Worm (Caenorhabditis elegans) whole organism, L4 larva: Measurements from ENCODE around the gene F43E12.1.

ENCODE experiments used
- D1046.2 ChIP-seq: fragments of 200-800 bp; sonication (Bioruptor generic); IDR thresholded peaks from 2 replicates; pipeline ENCODE4 v1.3.6; 2022; ENCODE audit warnings: missing genetic modification characterization, missing compliant biosample characterization
- F10B5.3 ChIP-seq: sonication (generic microtip); optimal IDR thresholded peaks from 2 replicates; lab custom pipeline; 2016; ENCODE audit warnings: mild to moderate bottlenecking, missing genetic modification characterization, missing compliant biosample characterization
- F26F4.8 ChIP-seq: fragments of 200-800 bp; sonication (Bioruptor generic); conservative IDR thresholded peaks from 2 replicates; pipeline ENCODE4 v1.3.6; 2022; ENCODE audit warnings: missing genetic modification characterization, missing compliant biosample characterization
- F37D6.2 ChIP-seq: sonication (generic microtip); optimal IDR thresholded peaks from 2 replicates; lab custom pipeline; 2016; ENCODE audit warnings: mild to moderate bottlenecking, missing genetic modification characterization, missing compliant biosample characterization
- Y5F2A.4 ChIP-seq: fragments of 200-800 bp; sonication (Bioruptor generic); optimal IDR thresholded peaks from 2 replicates; lab custom pipeline; 2018; ENCODE audit warnings: mild to moderate bottlenecking, missing genetic modification characterization, missing compliant biosample characterization
- Y75B8A.6 ChIP-seq: fragments of 200-800 bp; sonication (Bioruptor generic); IDR thresholded peaks from 2 replicates; pipeline ENCODE4 v1.3.6; 2022; ENCODE audit warnings: missing genetic modification reagents, missing genetic modification characterization, missing compliant biosample characterization
- aha-1 ChIP-seq: fragments of 150-350 bp; peaks from one replicate; lab custom pipeline; 2014; ENCODE audit warnings: missing biosample characterization, missing genetic modification characterization
- aly-2 ChIP-seq: sonication (generic microtip); optimal IDR thresholded peaks from 2 replicates; lab custom pipeline; 2018; ENCODE audit warnings: missing biosample characterization, missing genetic modification characterization
- arid-1 ChIP-seq: fragments of 200-800 bp; sonication (Bioruptor generic); conservative IDR thresholded peaks from 2 replicates; pipeline ENCODE4 v1.3.6; 2022; ENCODE audit warnings: missing genetic modification reagents, missing genetic modification characterization, missing compliant biosample characterization
- attf-4 ChIP-seq: sonication (generic microtip); optimal IDR thresholded peaks from 3 replicates; lab custom pipeline; 2017; ENCODE audit warnings: missing biosample characterization, missing genetic modification characterization
- ceh-32 ChIP-seq: sonication (generic microtip); optimal IDR thresholded peaks from 2 replicates; lab custom pipeline; 2016; ENCODE audit warnings: mild to moderate bottlenecking, missing genetic modification characterization, missing compliant biosample characterization; ENCODE audit not compliant: poor library complexity
- ceh-44 ChIP-seq: fragments of 200-800 bp; sonication (Bioruptor generic); IDR thresholded peaks from 2 replicates; pipeline ENCODE4 v1.3.6; 2022; ENCODE audit warnings: missing genetic modification reagents, missing genetic modification characterization, missing compliant biosample characterization
- dmd-9 ChIP-seq: fragments of 200-800 bp; sonication (Bioruptor generic); IDR thresholded peaks from 2 replicates; pipeline ENCODE4 v1.3.6; 2022; ENCODE audit warnings: missing genetic modification reagents, missing genetic modification characterization, missing compliant biosample characterization
- dve-1 ChIP-seq: sonication (generic microtip); optimal IDR thresholded peaks from 2 replicates; lab custom pipeline; 2017; ENCODE audit warnings: antibody characterized with exemption, mild to moderate bottlenecking, missing genetic modification characterization, missing compliant biosample characterization; ENCODE audit not compliant: insufficient read depth
- fos-1 ChIP-seq: fragments of 150-350 bp; optimal IDR thresholded peaks from 2 replicates; lab custom pipeline; 2014; ENCODE audit warnings: missing biosample characterization, missing genetic modification characterization
- hlh-30 ChIP-seq: sonication (generic microtip); optimal IDR thresholded peaks from 2 replicates; lab custom pipeline; 2017; ENCODE audit warnings: antibody characterized with exemption, mild to moderate bottlenecking, missing genetic modification characterization, missing compliant biosample characterization; ENCODE audit not compliant: insufficient read depth
- hmg-1.1 ChIP-seq: fragments of 200-800 bp; sonication (Bioruptor generic); IDR thresholded peaks from 2 replicates; pipeline ENCODE4 v1.3.6; 2022; ENCODE audit warnings: missing genetic modification reagents, missing genetic modification characterization, missing compliant biosample characterization
- lim-7 ChIP-seq: fragments of 200-800 bp; sonication (Bioruptor generic); IDR thresholded peaks from 2 replicates; pipeline ENCODE4 v1.3.6; 2022; ENCODE audit warnings: missing genetic modification characterization, missing compliant biosample characterization
- lin-15B ChIP-seq: fragments of 150-350 bp; sonication (generic microtip); optimal IDR thresholded peaks from 3 replicates; lab custom pipeline; 2014; ENCODE audit warnings: missing biosample characterization, missing genetic modification characterization
- lin-39 ChIP-seq: fragments of 150-350 bp; optimal IDR thresholded peaks from 2 replicates; lab custom pipeline; 2014; ENCODE audit warnings: missing biosample characterization, missing genetic modification reagents, missing genetic modification characterization
- lir-3 ChIP-seq: sonication (generic microtip); optimal IDR thresholded peaks from 2 replicates; lab custom pipeline; 2016; ENCODE audit warnings: mild to moderate bottlenecking, missing genetic modification characterization, missing compliant biosample characterization
- lsy-2 ChIP-seq, 2 experiments: fragments of 150-350 bp in 1 of 2; sonication (generic microtip) in 1 of 2; optimal IDR thresholded peaks; 2 replicates each; lab custom pipeline; 2014 to 2017; ENCODE audit warnings: missing biosample characterization in 2 of 2, missing genetic modification characterization in 2 of 2
- madf-5 ChIP-seq, 2 experiments: fragments of 200-800 bp; sonication (Bioruptor generic); IDR thresholded peaks; 2 replicates each; pipeline ENCODE4 v1.3.6; 2022; ENCODE audit warnings: missing compliant biosample characterization in 2 of 2, missing genetic modification characterization in 2 of 2
- madf-9 ChIP-seq: fragments of 200-800 bp; sonication (Bioruptor generic); conservative IDR thresholded peaks from 2 replicates; pipeline ENCODE4 v1.3.6; 2022; ENCODE audit warnings: missing genetic modification reagents, missing genetic modification characterization, missing compliant biosample characterization
- mdl-1 ChIP-seq, 2 experiments: fragments of 150-350 bp in 1 of 2; sonication (generic microtip) in 1 of 2; optimal IDR thresholded peaks; 2 replicates each; lab custom pipeline; 2014 to 2017; ENCODE audit warnings: missing biosample characterization in 2 of 2, missing genetic modification characterization in 2 of 2
- mes-2 ChIP-seq: sonication (generic microtip); optimal IDR thresholded peaks from 2 replicates; lab custom pipeline; 2016; ENCODE audit warnings: missing genotype, mild to moderate bottlenecking, missing genetic modification characterization, missing compliant biosample characterization; ENCODE audit not compliant: poor library complexity, severe bottlenecking
- mxl-3 ChIP-seq: fragments of 200-800 bp; sonication (Bioruptor generic); optimal IDR thresholded peaks from 2 replicates; lab custom pipeline; 2018; ENCODE audit warnings: mild to moderate bottlenecking, missing genetic modification characterization, missing compliant biosample characterization
- nhr-10 ChIP-seq: fragments of 150-350 bp; optimal IDR thresholded peaks from 2 replicates; lab custom pipeline; 2014; ENCODE audit warnings: missing biosample characterization, missing genetic modification characterization
- nhr-11 ChIP-seq: fragments of 150-350 bp; optimal IDR thresholded peaks from 2 replicates; lab custom pipeline; 2014; ENCODE audit warnings: missing biosample characterization, missing genetic modification characterization
- nhr-25 ChIP-seq: sonication (generic microtip); optimal IDR thresholded peaks from 2 replicates; lab custom pipeline; 2017; ENCODE audit warnings: missing genetic modification characterization, mild to moderate bottlenecking, missing compliant biosample characterization, antibody characterized with exemption, moderate library complexity, borderline replicate concordance; ENCODE audit not compliant: insufficient read depth
- nhr-42 ChIP-seq: fragments of 200-800 bp; sonication (Bioruptor generic); IDR thresholded peaks from 2 replicates; pipeline ENCODE4 v1.3.6; 2022; ENCODE audit warnings: missing genetic modification characterization, missing compliant biosample characterization
- nhr-48 ChIP-seq: sonication (generic microtip); optimal IDR thresholded peaks from 2 replicates; lab custom pipeline; 2016; ENCODE audit warnings: mild to moderate bottlenecking, missing genetic modification characterization, missing compliant biosample characterization
- nhr-6 ChIP-seq: fragments of 150-350 bp; optimal IDR thresholded peaks from 2 replicates; lab custom pipeline; 2014; ENCODE audit warnings: missing biosample characterization, missing genetic modification characterization
- nhr-76 ChIP-seq: fragments of 150-350 bp; optimal IDR thresholded peaks from 2 replicates; lab custom pipeline; 2014; ENCODE audit warnings: missing biosample characterization, missing genetic modification characterization
- php-3 ChIP-seq: fragments of 200-800 bp; sonication (Bioruptor generic); IDR thresholded peaks from 2 replicates; pipeline ENCODE4 v1.3.6; 2022; ENCODE audit warnings: missing genetic modification reagents, missing genetic modification characterization, missing compliant biosample characterization
- set-16 ChIP-seq: fragments of 200-800 bp; sonication (Bioruptor generic); IDR thresholded peaks from 2 replicates; pipeline ENCODE4 v1.3.6; 2022; ENCODE audit warnings: missing genetic modification reagents, missing genetic modification characterization, missing compliant biosample characterization
- skn-1 ChIP-seq: fragments of 150-350 bp; optimal IDR thresholded peaks from 2 replicates; lab custom pipeline; 2014; ENCODE audit warnings: missing biosample characterization, missing genetic modification characterization
- snpc-1.2 ChIP-seq: fragments of 200-800 bp; sonication (Bioruptor generic); IDR thresholded peaks from 2 replicates; pipeline ENCODE4 v1.3.6; 2022; ENCODE audit warnings: missing genetic modification reagents, missing genetic modification characterization, missing compliant biosample characterization
- snpc-4 ChIP-seq: fragments of 150-350 bp; optimal IDR thresholded peaks from 2 replicates; lab custom pipeline; 2014; ENCODE audit warnings: missing biosample characterization, missing genetic modification characterization
- tag-97 ChIP-seq: fragments of 200-800 bp; sonication (Bioruptor generic); IDR thresholded peaks from 2 replicates; pipeline ENCODE4 v1.3.6; 2022; ENCODE audit warnings: missing genetic modification characterization, missing compliant biosample characterization
- zag-1 ChIP-seq: fragments of 150-350 bp; optimal IDR thresholded peaks from 2 replicates; lab custom pipeline; 2014; ENCODE audit warnings: missing biosample characterization, missing genetic modification characterization
- zfp-3 ChIP-seq: fragments of 200-800 bp; sonication (Bioruptor generic); conservative IDR thresholded peaks from 2 replicates; pipeline ENCODE4 v1.3.6; 2022; ENCODE audit warnings: missing genetic modification reagents, missing genetic modification characterization, missing compliant biosample characterization
- zip-11 ChIP-seq: fragments of 200-800 bp; sonication (Bioruptor generic); IDR thresholded peaks from 2 replicates; pipeline ENCODE4 v1.3.6; 2022; ENCODE audit warnings: missing genetic modification characterization, missing compliant biosample characterization

Gene F43E12.1

ce11 chrX:7205195-7205594 lies 27.8 kb downstream of the F43E12.1 start, which contains the start of gene C55B6.5:
C55B6.5 (minus strand) TSS chrX:7205295.
- TF ChIP-seq Y5F2A.4 (GFP tag; lab: Kevin White, UChicago), result no peak
- no peak for TF ChIP-seq nhr-25 (tag; lab: Kevin White, UChicago)
- no peak for TF ChIP-seq lin-39 (tag; lab: Kevin White, UChicago)
- TF ChIP-seq madf-9 (GFP tag; lab: Robert Waterston, UW), result no peak
- TF ChIP-seq zag-1 (tag; lab: Kevin White, UChicago), result no peak
- TF ChIP-seq dmd-9 (GFP tag; lab: Robert Waterston, UW), result no peak
- TF ChIP-seq hmg-1.1 (GFP tag; lab: Robert Waterston, UW), result no peak
- TF ChIP-seq snpc-1.2, result no peak
- no peak for TF ChIP-seq zfp-3 (GFP tag; lab: Robert Waterston, UW)
- no peak for TF ChIP-seq attf-4 (tag; lab: Kevin White, UChicago)
- TF ChIP-seq D1046.2 (GFP tag; lab: Robert Waterston, UW), result no peak

DNA sequence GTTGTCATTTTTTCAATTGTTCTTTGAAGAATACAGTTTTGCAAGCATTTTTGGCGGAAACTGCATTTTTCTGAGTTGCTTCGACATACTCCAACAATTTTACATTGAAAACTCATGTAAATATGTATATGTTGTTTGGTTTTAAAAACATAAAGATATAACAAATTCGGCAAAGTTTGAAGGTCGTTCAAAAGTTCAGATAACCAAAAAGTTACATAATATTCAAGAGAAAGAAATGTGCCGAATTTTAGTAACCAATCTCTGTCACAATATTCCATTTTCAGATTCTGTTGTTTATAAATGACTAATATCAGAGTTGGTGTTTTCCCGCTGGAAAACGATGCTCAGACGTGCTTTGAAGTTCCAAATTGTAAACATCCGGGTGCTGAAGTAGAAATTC lies 29.0 kb downstream of the F43E12.1 start, which contains the start of gene ZK867.2:
TSS of gene ZK867.2 (plus strand) at position 301 of the 400 bp plus-strand sequence.
- TF ChIP-seq hmg-1.1 (GFP tag; lab: Robert Waterston, UW) (no peak), nhr-10 (tag; lab: Kevin White, UChicago) (no peak), skn-1 (tag; lab: Kevin White, UChicago) (no peak), nhr-6 (tag; lab: Kevin White, UChicago) (no peak), snpc-4 (tag; lab: Kevin White, UChicago) (no peak), mxl-3 (GFP tag; lab: Kevin White, UChicago) (no peak), set-16 (GFP tag; lab: Robert Waterston, UW) (no peak), Y75B8A.6 (GFP tag; lab: Robert Waterston, UW) (no peak), tag-97 (no peak), zag-1 (tag; lab: Kevin White, UChicago) (no peak), nhr-42 (GFP tag; lab: Robert Waterston, UW) (no peak), madf-5 (GFP tag; IDR thresholded peaks at IDR 0.05; lab: Robert Waterston, UW) (no peak), F37D6.2 (tag; lab: Kevin White, UChicago) (no peak), nhr-76 (no peak), php-3 (GFP tag; lab: Robert Waterston, UW) (no peak), F10B5.3 (no peak)

- TF ChIP-seq aha-1 (tag; lab: Kevin White, UChicago) (peak; percentile 34), nhr-6 (tag; lab: Kevin White, UChicago) (no peak)
- TF ChIP-seq, all 104 proteins: peak for 1
Measured at ce11 chrX:7209151-7209550, 31.7 kb downstream of the F43E12.1 start.

DNA sequence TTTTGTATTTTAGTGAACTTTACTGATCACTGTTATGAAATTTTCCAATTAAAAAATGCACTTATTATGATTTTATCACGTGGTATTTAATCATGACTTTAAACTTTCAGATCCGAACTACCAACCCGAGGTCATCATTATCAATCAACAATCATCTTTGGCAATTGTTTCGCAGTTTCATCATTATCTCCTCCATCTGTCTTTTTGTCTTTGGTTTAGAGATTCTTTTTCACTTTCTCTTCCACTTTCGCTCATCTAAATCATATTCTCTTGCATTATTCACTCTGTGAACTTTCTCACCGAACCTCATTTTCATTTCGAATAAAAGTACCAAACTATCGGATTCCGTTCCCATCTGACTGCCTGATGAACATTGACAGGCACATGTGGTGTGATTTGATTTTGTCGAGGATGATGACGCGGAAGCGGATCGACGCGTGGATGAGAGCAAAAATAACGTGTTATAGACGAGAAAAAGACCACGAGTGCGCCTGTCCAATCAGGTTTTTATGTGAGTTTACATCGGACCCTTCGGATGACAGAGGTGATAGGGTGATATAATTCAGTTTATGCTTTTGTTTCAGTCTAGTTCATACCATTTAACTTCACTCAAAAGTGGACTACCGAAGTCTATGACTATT lies 33.1 kb downstream of the F43E12.1 start:
- TF ChIP-seq hlh-30 (tag; lab: Kevin White, UChicago), result peak; percentile 15
- TF ChIP-seq zag-1 (tag; lab: Kevin White, UChicago), result no peak
- no peak for TF ChIP-seq tag-97
- TF ChIP-seq arid-1, result no peak
- TF ChIP-seq madf-5 (GFP tag; IDR thresholded peaks at IDR 0.05; lab: Robert Waterston, UW), result no peak
- TF ChIP-seq zip-11 (GFP tag; lab: Robert Waterston, UW), result no peak
- TF ChIP-seq lsy-2 (tag; optimal IDR thresholded peaks at IDR 0.05; lab: Kevin White, UChicago), result no peak
- no peak for TF ChIP-seq nhr-25 (tag; lab: Kevin White, UChicago)
- TF ChIP-seq F26F4.8 (GFP tag; lab: Robert Waterston, UW), result no peak
- TF ChIP-seq dve-1 (tag; lab: Kevin White, UChicago), result no peak
- TF ChIP-seq nhr-6 (tag; lab: Kevin White, UChicago), result no peak
- TF ChIP-seq lir-3 (tag; lab: Kevin White, UChicago), result no peak
- no peak for TF ChIP-seq lim-7 (GFP tag; lab: Robert Waterston, UW)
- no peak for TF ChIP-seq fos-1 (tag; lab: Kevin White, UChicago)
- no peak for TF ChIP-seq ceh-32 (tag; lab: Kevin White, UChicago)
- TF ChIP-seq F37D6.2 (tag; lab: Kevin White, UChicago), result no peak
- TF ChIP-seq lin-15B (tag; lab: Kevin White, UChicago), result no peak
- TF ChIP-seq mxl-3 (GFP tag; lab: Kevin White, UChicago), result peak; percentile 32
- no peak for TF ChIP-seq ceh-44 (GFP tag; lab: Robert Waterston, UW)
- TF ChIP-seq aly-2 (tag; lab: Kevin White, UChicago), result no peak
- no peak for TF ChIP-seq nhr-42 (GFP tag; lab: Robert Waterston, UW)
- TF ChIP-seq mes-2 (tag; lab: Kevin White, UChicago), result no peak
- TF ChIP-seq nhr-48, result no peak
- TF ChIP-seq nhr-11 (tag; lab: Kevin White, UChicago), result peak; percentile 6
- no peak for TF ChIP-seq mdl-1 (tag; optimal IDR thresholded peaks at IDR 0.05; lab: Kevin White, UChicago)
- TF ChIP-seq Y75B8A.6 (GFP tag; lab: Robert Waterston, UW), result no peak
